Worm (Caenorhabditis elegans) whole organism, L2 larva: ENCODE measurements around the gene ZK593.3.

Experiments used
- blmp-1 ChIP-seq: sonication (generic microtip); optimal IDR thresholded peaks from 2 replicates; lab custom pipeline; 2017; ENCODE audit warnings: missing genetic modification characterization, mild to moderate bottlenecking, missing compliant biosample characterization, antibody characterized with exemption, moderate library complexity; ENCODE audit not compliant: insufficient read depth
- ceh-16 ChIP-seq: fragments of 150-350 bp; optimal IDR thresholded peaks from 2 replicates; lab custom pipeline; 2014; ENCODE audit warnings: missing biosample characterization, missing genetic modification characterization
- elt-3 ChIP-seq: sonication (generic microtip); optimal IDR thresholded peaks from 2 replicates; lab custom pipeline; 2017; ENCODE audit warnings: missing biosample characterization, missing genetic modification characterization
- lin-39 ChIP-seq: fragments of 150-350 bp; optimal IDR thresholded peaks from 2 replicates; lab custom pipeline; 2014; ENCODE audit warnings: missing biosample characterization, missing genetic modification reagents, missing genetic modification characterization
- nhr-11 ChIP-seq: fragments of 150-350 bp; optimal IDR thresholded peaks from 2 replicates; lab custom pipeline; 2014; ENCODE audit warnings: missing biosample characterization, missing genetic modification characterization
- nhr-12 ChIP-seq: fragments of 150-350 bp; optimal IDR thresholded peaks from 2 replicates; lab custom pipeline; 2014; ENCODE audit warnings: missing biosample characterization, missing genetic modification characterization
- nhr-237 ChIP-seq: fragments of 150-350 bp; optimal IDR thresholded peaks from 2 replicates; lab custom pipeline; 2014; ENCODE audit warnings: missing biosample characterization, missing genetic modification characterization
- nhr-25 ChIP-seq: fragments of 150-350 bp; sonication (generic microtip); optimal IDR thresholded peaks from 3 replicates; lab custom pipeline; 2014; ENCODE audit warnings: missing biosample characterization, missing genetic modification characterization
- unc-39 ChIP-seq: fragments of 150-350 bp; optimal IDR thresholded peaks from 2 replicates; lab custom pipeline; 2014; ENCODE audit warnings: missing biosample characterization, missing genetic modification characterization
- unc-62 ChIP-seq: fragments of 150-350 bp; optimal IDR thresholded peaks from 2 replicates; lab custom pipeline; 2014; ENCODE audit warnings: missing biosample characterization, missing genetic modification reagents, missing genetic modification characterization
- zag-1 ChIP-seq: fragments of 150-350 bp; optimal IDR thresholded peaks from 2 replicates; lab custom pipeline; 2014; ENCODE audit warnings: missing biosample characterization, missing genetic modification characterization

- TF ChIP-seq blmp-1 (tag; lab: Kevin White, UChicago) (no peak), ceh-16 (no peak), unc-39 (no peak), elt-3 (tag; lab: Kevin White, UChicago) (no peak), unc-62 (GFP tag; lab: Kevin White, UChicago) (no peak), zag-1 (no peak), nhr-25 (tag; lab: Kevin White, UChicago) (no peak), nhr-12 (no peak), lin-39 (tag; lab: Kevin White, UChicago) (no peak), nhr-11 (tag; lab: Kevin White, UChicago) (no peak), nhr-237 (no peak)
Observed at ce11 chrIV:10899091-10899490, 16.4 kb upstream of the ZK593.3 start, which contains the start of the genes F13E9.9 and F13E9.19.
